Worm (Caenorhabditis elegans) whole organism, mixed stage, embryonic: ENCODE data around the gene ZK177.12.

ENCODE experiments used
- M03D4.4 ChIP-seq: sonication (generic microtip); optimal IDR thresholded peaks from 2 replicates; lab custom pipeline; 2017; ENCODE audit warnings: mild to moderate bottlenecking, missing genetic modification characterization, missing compliant biosample characterization
- bed-3 ChIP-seq: fragments of 200-800 bp; sonication (Bioruptor generic); optimal IDR thresholded peaks from 3 replicates; lab custom pipeline; 2018; ENCODE audit warnings: mild to moderate bottlenecking, missing genetic modification characterization, moderate library complexity, missing compliant biosample characterization
- blmp-1 ChIP-seq: fragments of 150-350 bp; optimal IDR thresholded peaks from 2 replicates; lab custom pipeline; 2014; ENCODE audit warnings: missing biosample characterization, missing genetic modification characterization
- ceh-39 ChIP-seq: fragments of 150-350 bp; optimal IDR thresholded peaks from 2 replicates; lab custom pipeline; 2014; ENCODE audit warnings: missing biosample characterization, missing genetic modification characterization
- ceh-43 ChIP-seq: fragments of 200-800 bp; sonication (Bioruptor generic); optimal IDR thresholded peaks from 2 replicates; lab custom pipeline; 2018; ENCODE audit warnings: mild to moderate bottlenecking, missing genetic modification characterization, moderate library complexity, missing compliant biosample characterization
- ces-1 ChIP-seq: fragments of 150-350 bp; optimal IDR thresholded peaks from 2 replicates; lab custom pipeline; 2014; ENCODE audit warnings: missing biosample characterization, missing genetic modification reagents, missing genetic modification characterization
- cnd-1 ChIP-seq: fragments of 200-800 bp; sonication (Bioruptor generic); optimal IDR thresholded peaks from 2 replicates; lab custom pipeline; 2018; ENCODE audit warnings: mild to moderate bottlenecking, missing genetic modification characterization, missing compliant biosample characterization
- drap-1 ChIP-seq: fragments of 200-800 bp; sonication (Bioruptor generic); optimal IDR thresholded peaks from 3 replicates; lab custom pipeline; 2018; ENCODE audit warnings: mild to moderate bottlenecking, missing genetic modification characterization, missing compliant biosample characterization
- elt-1 ChIP-seq: sonication (generic microtip); optimal IDR thresholded peaks from 2 replicates; lab custom pipeline; 2017; ENCODE audit warnings: missing genetic modification characterization, mild to moderate bottlenecking, missing compliant biosample characterization, antibody characterized with exemption, moderate library complexity, borderline replicate concordance; ENCODE audit not compliant: insufficient read depth
- elt-3 ChIP-seq: fragments of 150-350 bp; optimal IDR thresholded peaks from 2 replicates; lab custom pipeline; 2014; ENCODE audit warnings: missing biosample characterization, missing genetic modification characterization
- flh-1 ChIP-seq: fragments of 200-800 bp; sonication (Bioruptor generic); optimal IDR thresholded peaks from 2 replicates; lab custom pipeline; 2018; ENCODE audit warnings: mild to moderate bottlenecking, missing genetic modification characterization, moderate library complexity, missing compliant biosample characterization
- ham-2 ChIP-seq: fragments of 200-800 bp; sonication (Bioruptor generic); optimal IDR thresholded peaks from 2 replicates; lab custom pipeline; 2018; ENCODE audit warnings: mild to moderate bottlenecking, missing genetic modification characterization, missing compliant biosample characterization
- hlh-1 ChIP-seq: fragments of 150-350 bp; optimal IDR thresholded peaks from 2 replicates; lab custom pipeline; 2014; ENCODE audit warnings: missing biosample characterization, missing genetic modification reagents, missing genetic modification characterization
- lin-32 ChIP-seq: fragments of 200-800 bp; sonication (Bioruptor generic); optimal IDR thresholded peaks from 2 replicates; lab custom pipeline; 2018; ENCODE audit warnings: mild to moderate bottlenecking, missing genetic modification characterization, missing compliant biosample characterization
- lsy-2 ChIP-seq: fragments of 150-350 bp; optimal IDR thresholded peaks from 2 replicates; lab custom pipeline; 2014; ENCODE audit warnings: missing biosample characterization, missing genetic modification characterization
- mab-5 ChIP-seq: fragments of 150-350 bp; optimal IDR thresholded peaks from 2 replicates; lab custom pipeline; 2014; ENCODE audit warnings: missing biosample characterization, missing genetic modification characterization
- mep-1 ChIP-seq: fragments of 150-350 bp; optimal IDR thresholded peaks from 2 replicates; lab custom pipeline; 2017; ENCODE audit warnings: missing biosample characterization, missing genetic modification reagents, missing genetic modification characterization, inconsistent platforms
- mls-2 ChIP-seq: sonication (generic microtip); optimal IDR thresholded peaks from 2 replicates; lab custom pipeline; 2016; ENCODE audit warnings: mild to moderate bottlenecking, missing genetic modification characterization, moderate library complexity, missing compliant biosample characterization
- nhr-12 ChIP-seq: fragments of 150-350 bp; optimal IDR thresholded peaks from 2 replicates; lab custom pipeline; 2014; ENCODE audit warnings: missing biosample characterization, missing genetic modification characterization
- nhr-237 ChIP-seq: fragments of 150-350 bp; optimal IDR thresholded peaks from 2 replicates; lab custom pipeline; 2014; ENCODE audit warnings: missing biosample characterization, missing genetic modification characterization
- nhr-28 ChIP-seq: fragments of 150-350 bp; optimal IDR thresholded peaks from 2 replicates; lab custom pipeline; 2014; ENCODE audit warnings: missing biosample characterization, missing genetic modification characterization
- nhr-76 ChIP-seq: sonication (generic microtip); optimal IDR thresholded peaks from 2 replicates; lab custom pipeline; 2017; ENCODE audit warnings: missing biosample characterization, missing genetic modification characterization
- pha-4 ChIP-seq: fragments of 150-350 bp; optimal IDR thresholded peaks from 2 replicates; lab custom pipeline; 2018; ENCODE audit warnings: missing biosample characterization, missing genetic modification reagents, missing genetic modification characterization
- sem-2 ChIP-seq: fragments of 200-800 bp; sonication (Bioruptor generic); optimal IDR thresholded peaks from 2 replicates; lab custom pipeline; 2018; ENCODE audit warnings: mild to moderate bottlenecking, missing genetic modification characterization, missing compliant biosample characterization
- sptf-1 ChIP-seq: sonication (generic microtip); optimal IDR thresholded peaks from 2 replicates; lab custom pipeline; 2017; ENCODE audit warnings: mild to moderate bottlenecking, missing genetic modification characterization, moderate library complexity, missing compliant biosample characterization
- tbx-8 ChIP-seq: fragments of 200-800 bp; sonication (Bioruptor generic); optimal IDR thresholded peaks from 2 replicates; lab custom pipeline; 2018; ENCODE audit warnings: mild to moderate bottlenecking, missing genetic modification characterization, moderate library complexity, missing compliant biosample characterization
- unc-39 ChIP-seq: fragments of 150-350 bp; optimal IDR thresholded peaks from 2 replicates; lab custom pipeline; 2014; ENCODE audit warnings: missing biosample characterization, missing genetic modification characterization
- unc-62 ChIP-seq: fragments of 150-350 bp; optimal IDR thresholded peaks from 2 replicates; lab custom pipeline; 2014; ENCODE audit warnings: missing biosample characterization, missing genetic modification reagents, missing genetic modification characterization
- zip-8 ChIP-seq: fragments of 150-350 bp; optimal IDR thresholded peaks from 2 replicates; lab custom pipeline; 2014; ENCODE audit warnings: missing biosample characterization, missing genetic modification characterization
- ztf-11 ChIP-seq: fragments of 150-350 bp; optimal IDR thresholded peaks from 2 replicates; lab custom pipeline; 2014; ENCODE audit warnings: missing biosample characterization, missing genetic modification characterization

Gene ZK177.12

ce11 chrII:5514846-5515245 is 6.7 kb upstream of the ZK177.12 start, which contains the start of gene sahd-1:
sahd-1 (minus strand) TSS chrII:5514945.
- TF ChIP-seq unc-62 (no peak), mab-5 (no peak), elt-3 (no peak), zip-8 (no peak), ceh-43 (GFP tag; lab: Kevin White, UChicago) (no peak)

ce11 chrII:5515542-5515941 is 6.0 kb upstream of the ZK177.12 start, which contains the start of gene ZK177.3:
ZK177.3 (plus strand) TSS chrII:5515842.
- TF ChIP-seq blmp-1 (tag; lab: Kevin White, UChicago) (no peak), mab-5 (no peak), nhr-237 (tag; lab: Kevin White, UChicago) (no peak), elt-1 (tag; lab: Kevin White, UChicago) (no peak), hlh-1 (no peak), nhr-28 (tag; lab: Kevin White, UChicago) (no peak), ztf-11 (tag; lab: Kevin White, UChicago) (no peak), flh-1 (GFP tag; lab: Kevin White, UChicago) (no peak), drap-1 (no peak), bed-3 (no peak), unc-39 (tag; lab: Kevin White, UChicago) (no peak), nhr-76 (no peak), ces-1 (no peak), lin-32 (GFP tag; lab: Kevin White, UChicago) (no peak), nhr-12 (tag; lab: Kevin White, UChicago) (no peak), ceh-43 (GFP tag; lab: Kevin White, UChicago) (no peak), zip-8 (no peak), lsy-2 (tag; lab: Kevin White, UChicago) (no peak), M03D4.4 (no peak)

ce11 chrII:5517643-5518042 is 3.9 kb upstream of the ZK177.12 start, which contains the start of gene ZK177.9:
ZK177.9 (minus strand) TSS chrII:5517743.
- no peak for TF ChIP-seq unc-62
- TF ChIP-seq nhr-12 (tag; lab: Kevin White, UChicago) = no peak
- no peak for TF ChIP-seq nhr-237 (tag; lab: Kevin White, UChicago)
- TF ChIP-seq bed-3 = no peak
- no peak for TF ChIP-seq sptf-1 (tag; lab: Kevin White, UChicago)
- no peak for TF ChIP-seq flh-1 (GFP tag; lab: Kevin White, UChicago)
- no peak for TF ChIP-seq ham-2 (GFP tag; lab: Kevin White, UChicago)
- no peak for TF ChIP-seq nhr-76
- no peak for TF ChIP-seq M03D4.4
- no peak for TF ChIP-seq cnd-1 (tag; lab: Kevin White, UChicago)
- TF ChIP-seq tbx-8 (GFP tag; lab: Kevin White, UChicago) = no peak
- TF ChIP-seq unc-39 (tag; lab: Kevin White, UChicago) = no peak
- TF ChIP-seq lsy-2 (tag; lab: Kevin White, UChicago) = no peak
- TF ChIP-seq mep-1 (tag; lab: Kevin White, UChicago) = no peak
- no peak for TF ChIP-seq ceh-39 (tag; lab: Kevin White, UChicago)
- TF ChIP-seq sem-2 (GFP tag; lab: Kevin White, UChicago) = no peak
- no peak for TF ChIP-seq elt-1 (tag; lab: Kevin White, UChicago)
- TF ChIP-seq pha-4 (tag; lab: Kevin White, UChicago) = no peak
- TF ChIP-seq, all 35 proteins: peak for 0

- TF ChIP-seq lin-32 (GFP tag; lab: Kevin White, UChicago) (no peak), nhr-76 (no peak), mls-2 (no peak), zip-8 (peak; percentile 96), unc-39 (tag; lab: Kevin White, UChicago) (no peak), hlh-1 (no peak), mab-5 (no peak), drap-1 (no peak), tbx-8 (GFP tag; lab: Kevin White, UChicago) (no peak)
Observed at ce11 chrII:5518055-5518454, 3.5 kb upstream of the ZK177.12 start.

- TF ChIP-seq bed-3 = no peak
- TF ChIP-seq cnd-1 (tag; lab: Kevin White, UChicago) = no peak
- no peak for TF ChIP-seq mab-5
- no peak for TF ChIP-seq nhr-28 (tag; lab: Kevin White, UChicago)
- no peak for TF ChIP-seq ces-1
- TF ChIP-seq nhr-76 = no peak
- TF ChIP-seq elt-1 (tag; lab: Kevin White, UChicago) = no peak
- TF ChIP-seq flh-1 (GFP tag; lab: Kevin White, UChicago) = no peak
- no peak for TF ChIP-seq mls-2
- TF ChIP-seq elt-3 = no peak
- TF ChIP-seq unc-39 (tag; lab: Kevin White, UChicago) = no peak
- TF ChIP-seq ham-2 (GFP tag; lab: Kevin White, UChicago) = no peak
Observed at ce11 chrII:5518910-5519309, 2.6 kb upstream of the ZK177.12 start, which contains the start of gene ZK177.2. ZK177.2 (plus strand) TSS chrII:5519210.
